Fruit fly (Drosophila melanogaster) whole organism, pupa: ENCODE measurements around the gene CG8135.

Experiments
- CG10348 ChIP-seq: fragments of 200-800 bp; sonication (Bioruptor generic); IDR thresholded peaks from 2 replicates; pipeline ENCODE4 v1.3.6; 2022; ENCODE audit warnings: missing biosample characterization, missing genetic modification characterization
- EcR ChIP-seq: fragments of 200-800 bp; sonication (Bioruptor generic); optimal IDR thresholded peaks from 3 replicates; lab custom pipeline; 2019; ENCODE audit warnings: missing biosample characterization, missing genetic modification characterization, mild to moderate bottlenecking, moderate library complexity, missing genetic modification reagents

DNA sequence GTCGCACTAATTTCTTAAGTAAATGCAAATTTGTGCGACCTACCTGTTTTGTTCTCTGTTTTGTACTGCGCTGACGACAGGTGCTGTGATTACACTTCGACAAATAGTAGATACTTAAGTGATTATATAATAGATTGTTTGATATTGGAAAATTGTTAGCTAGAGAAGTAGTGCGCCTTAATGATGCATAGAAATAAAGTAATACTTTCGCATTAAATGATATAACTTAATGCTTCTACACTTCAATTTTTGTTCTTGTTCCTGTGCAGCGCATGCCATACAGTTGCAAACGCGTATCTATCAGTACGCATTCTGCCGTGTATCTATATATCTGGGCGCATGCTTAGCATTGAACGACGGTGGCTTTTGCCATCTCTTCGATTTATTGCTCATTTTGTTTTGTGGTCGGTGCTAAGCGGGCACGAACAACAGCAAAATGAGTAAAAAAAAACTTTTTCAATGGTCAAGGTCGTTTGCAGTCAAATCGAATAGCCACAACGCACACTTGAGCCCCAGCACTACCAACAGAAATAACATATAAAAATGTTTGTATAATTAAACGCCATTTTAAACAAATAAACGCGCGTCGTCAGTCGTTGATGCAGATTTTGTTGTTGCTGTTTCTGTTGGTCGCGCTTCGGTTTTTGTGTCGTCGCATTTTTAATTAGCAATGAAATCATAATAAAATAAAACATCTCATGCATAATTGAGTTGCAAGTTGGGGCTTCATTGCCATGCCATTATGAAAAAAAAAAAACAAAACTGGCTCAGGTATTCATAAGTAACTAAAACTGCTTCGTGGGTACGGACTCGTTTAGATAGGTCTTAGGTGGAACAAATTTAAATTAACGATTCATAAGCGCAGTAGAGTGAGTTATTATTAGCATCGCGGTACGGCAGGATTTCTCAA lies 26.4 kb downstream of the CG8135 start:
- TF ChIP-seq EcR (GFP tag; lab: Kevin White, UChicago) (no peak), CG10348 (GFP tag; lab: Robert Waterston, UW) (no peak)
